Fruit fly (Drosophila melanogaster) S2 (cell line): ENCODE measurements around the gene Ipo9.

Experiments
- CG8478 ChIP-seq: fragments of >200 bp; optimal IDR thresholded peaks from 2 replicates; lab custom pipeline; 2018
- CTCF ChIP-seq, 2 experiments: fragments of >200 bp; optimal IDR thresholded peaks; 2 replicates each; lab custom pipeline; 2018

DNA sequence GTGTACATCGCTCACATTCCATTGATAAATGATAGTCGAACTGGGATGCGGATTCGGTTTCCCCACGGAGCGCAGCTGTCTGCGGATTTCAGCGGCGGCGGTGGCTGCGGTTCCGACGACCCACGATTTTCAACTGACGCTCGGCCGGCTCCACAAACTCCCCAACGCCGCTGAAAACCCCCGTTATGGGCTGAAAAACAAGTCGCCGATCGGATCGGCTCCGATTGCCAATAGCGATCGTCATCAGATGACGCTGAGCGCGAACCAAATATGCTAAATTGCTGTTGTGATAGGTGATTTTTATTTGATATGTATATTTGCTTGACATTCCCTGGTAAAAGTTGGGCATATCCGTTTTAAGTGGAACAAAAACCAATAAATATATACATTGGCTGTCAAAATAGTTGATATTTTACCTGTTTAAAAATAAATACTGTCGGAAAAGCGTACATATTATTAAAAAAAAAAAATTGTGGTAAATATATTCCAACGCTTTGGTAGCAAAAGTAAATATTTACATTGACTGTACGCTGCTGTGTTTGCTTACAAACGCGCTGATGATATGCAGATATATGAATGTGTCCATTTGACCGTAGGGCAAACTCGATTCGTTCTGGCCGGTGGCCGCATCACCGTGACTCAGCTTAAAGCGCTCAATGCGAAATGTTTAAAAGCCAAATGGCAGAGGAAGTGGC, 42.0 kb downstream of the Ipo9 start:
- TF ChIP-seq CG8478 (lab: Kevin White, UChicago) (no peak), CTCF (optimal IDR thresholded peaks at IDR 0.05; lab: Kevin White, UChicago) (no peak)
